Worm (Caenorhabditis elegans) whole organism, L3 larva: ENCODE measurements around the gene F20C5.7.

Experiments
- R02D3.7 ChIP-seq: fragments of 150-350 bp; optimal IDR thresholded peaks from 2 replicates; lab custom pipeline; 2014; ENCODE audit warnings: missing biosample characterization, missing genetic modification characterization
- ZK546.5 ChIP-seq: sonication (generic microtip); optimal IDR thresholded peaks from 2 replicates; lab custom pipeline; 2017; ENCODE audit warnings: missing biosample characterization, missing genetic modification characterization
- aly-2 ChIP-seq: fragments of 150-350 bp; optimal IDR thresholded peaks from 2 replicates; lab custom pipeline; 2014; ENCODE audit warnings: missing biosample characterization, missing genetic modification characterization
- ama-1 ChIP-seq: fragments of 150-350 bp; optimal IDR thresholded peaks from 2 replicates; lab custom pipeline; 2018
- ceh-16 ChIP-seq: sonication (generic microtip); optimal IDR thresholded peaks from 2 replicates; lab custom pipeline; 2017; ENCODE audit warnings: missing biosample characterization, missing genetic modification characterization
- ceh-28 ChIP-seq: fragments of 150-350 bp; optimal IDR thresholded peaks from 2 replicates; lab custom pipeline; 2014; ENCODE audit warnings: missing biosample characterization, missing genetic modification reagents, missing genetic modification characterization
- ceh-82 ChIP-seq: fragments of 150-350 bp; optimal IDR thresholded peaks from 2 replicates; lab custom pipeline; 2014; ENCODE audit warnings: missing biosample characterization, missing genetic modification characterization
- ceh-9 ChIP-seq: sonication (generic microtip); optimal IDR thresholded peaks from 2 replicates; lab custom pipeline; 2018; ENCODE audit warnings: missing biosample characterization, missing genetic modification characterization
- daf-12 ChIP-seq: fragments of 150-350 bp; optimal IDR thresholded peaks from 2 replicates; lab custom pipeline; 2014; ENCODE audit warnings: missing biosample characterization, missing genetic modification reagents, missing genetic modification characterization
- egl-27 ChIP-seq: sonication (generic microtip); optimal IDR thresholded peaks from 4 replicates; lab custom pipeline; 2017; ENCODE audit warnings: missing biosample characterization, missing genetic modification reagents, missing genetic modification characterization
- egl-5 ChIP-seq: fragments of 150-350 bp; optimal IDR thresholded peaks from 2 replicates; lab custom pipeline; 2017; ENCODE audit warnings: missing biosample characterization, missing genetic modification reagents, missing genetic modification characterization, inconsistent platforms
- elt-1 ChIP-seq: fragments of 150-350 bp; optimal IDR thresholded peaks from 2 replicates; lab custom pipeline; 2014; ENCODE audit warnings: missing biosample characterization, missing genetic modification characterization
- elt-2 ChIP-seq: sonication (generic microtip); optimal IDR thresholded peaks from 2 replicates; lab custom pipeline; 2016; ENCODE audit warnings: missing genetic modification reagents, mild to moderate bottlenecking, missing genetic modification characterization, missing compliant biosample characterization
- elt-3 ChIP-seq, 3 experiments: fragments of 150-350 bp in 1 of 3; sonication (generic microtip) in 2 of 3; optimal IDR thresholded peaks; 2 replicates in 2 of 3; 4 replicates in 1 of 3; lab custom pipeline; 2014 to 2017; ENCODE audit warnings: missing biosample characterization in 3 of 3, missing genetic modification characterization in 3 of 3
- eor-1 ChIP-seq, 2 experiments: fragments of 150-350 bp; optimal IDR thresholded peaks; 2 replicates each; lab custom pipeline; 2014 to 2018; ENCODE audit warnings: missing biosample characterization in 2 of 2, missing genetic modification characterization in 2 of 2
- fkh-10 ChIP-seq: sonication (generic microtip); optimal IDR thresholded peaks from 2 replicates; lab custom pipeline; 2017; ENCODE audit warnings: missing biosample characterization, missing genetic modification reagents, missing genetic modification characterization
- fkh-2 ChIP-seq: fragments of 150-350 bp; optimal IDR thresholded peaks from 2 replicates; lab custom pipeline; 2014; ENCODE audit warnings: missing biosample characterization, missing genetic modification reagents, missing genetic modification characterization
- fos-1 ChIP-seq: fragments of 150-350 bp; optimal IDR thresholded peaks from 2 replicates; lab custom pipeline; 2014; ENCODE audit warnings: missing biosample characterization, missing genetic modification characterization
- hmg-11 ChIP-seq: sonication (generic microtip); optimal IDR thresholded peaks from 2 replicates; lab custom pipeline; 2016; ENCODE audit warnings: missing genetic modification characterization, missing compliant biosample characterization
- jun-1 ChIP-seq: fragments of 150-350 bp; optimal IDR thresholded peaks from 2 replicates; lab custom pipeline; 2014; ENCODE audit warnings: missing biosample characterization, missing genetic modification reagents, missing genetic modification characterization
- lin-15B ChIP-seq: fragments of 150-350 bp; optimal IDR thresholded peaks from 2 replicates; lab custom pipeline; 2014; ENCODE audit warnings: missing biosample characterization, missing genetic modification characterization
- lin-39 ChIP-seq: fragments of 150-350 bp; optimal IDR thresholded peaks from 2 replicates; lab custom pipeline; 2018; ENCODE audit warnings: missing biosample characterization, missing genetic modification reagents, missing genetic modification characterization
- lsy-12 ChIP-seq: sonication (generic microtip); optimal IDR thresholded peaks from 2 replicates; lab custom pipeline; 2016; ENCODE audit warnings: mild to moderate bottlenecking, missing genetic modification characterization, missing compliant biosample characterization
- mdl-1 ChIP-seq: fragments of 150-350 bp; optimal IDR thresholded peaks from 2 replicates; lab custom pipeline; 2014; ENCODE audit warnings: missing biosample characterization, missing genetic modification characterization
- mml-1 ChIP-seq: fragments of 150-350 bp; sonication (generic microtip); optimal IDR thresholded peaks from 3 replicates; lab custom pipeline; 2014; ENCODE audit warnings: missing biosample characterization, missing genetic modification characterization
- nfya-1 ChIP-seq: sonication (generic microtip); optimal IDR thresholded peaks from 2 replicates; lab custom pipeline; 2017; ENCODE audit warnings: missing genetic modification characterization, mild to moderate bottlenecking, missing compliant biosample characterization, antibody characterized with exemption, moderate library complexity; ENCODE audit not compliant: insufficient read depth
- nhr-11 ChIP-seq: fragments of 150-350 bp; optimal IDR thresholded peaks from 2 replicates; lab custom pipeline; 2014; ENCODE audit warnings: missing biosample characterization, missing genetic modification characterization
- nhr-12 ChIP-seq: fragments of 150-350 bp; optimal IDR thresholded peaks from 2 replicates; lab custom pipeline; 2014; ENCODE audit warnings: missing biosample characterization, missing genetic modification characterization
- nhr-23 ChIP-seq: fragments of 150-350 bp; optimal IDR thresholded peaks from 2 replicates; lab custom pipeline; 2014; ENCODE audit warnings: missing biosample characterization, missing genetic modification reagents, missing genetic modification characterization
- nhr-237 ChIP-seq: fragments of 150-350 bp; optimal IDR thresholded peaks from 2 replicates; lab custom pipeline; 2014; ENCODE audit warnings: missing biosample characterization, missing genetic modification characterization
- nhr-25 ChIP-seq: sonication (generic microtip); optimal IDR thresholded peaks from 2 replicates; lab custom pipeline; 2017; ENCODE audit warnings: missing biosample characterization, missing genetic modification characterization
- nhr-28 ChIP-seq: fragments of 150-350 bp; optimal IDR thresholded peaks from 2 replicates; lab custom pipeline; 2014; ENCODE audit warnings: missing biosample characterization, missing genetic modification characterization
- nhr-43 ChIP-seq: sonication (generic microtip); optimal IDR thresholded peaks from 2 replicates; lab custom pipeline; 2016; ENCODE audit warnings: mild to moderate bottlenecking, missing genetic modification characterization, missing compliant biosample characterization; ENCODE audit not compliant: poor library complexity, severe bottlenecking
- nhr-67 ChIP-seq: fragments of 150-350 bp; optimal IDR thresholded peaks from 2 replicates; lab custom pipeline; 2014; ENCODE audit warnings: missing biosample characterization, missing genetic modification characterization
- nhr-76 ChIP-seq: fragments of 150-350 bp; sonication (generic microtip); optimal IDR thresholded peaks from 5 replicates; lab custom pipeline; 2014; ENCODE audit warnings: missing biosample characterization, missing genetic modification characterization
- nhr-77 ChIP-seq: fragments of 150-350 bp; optimal IDR thresholded peaks from 2 replicates; lab custom pipeline; 2014; ENCODE audit warnings: missing biosample characterization, missing genetic modification characterization
- pha-4 ChIP-seq: fragments of 150-350 bp; optimal IDR thresholded peaks from 2 replicates; lab custom pipeline; 2014; ENCODE audit warnings: missing biosample characterization, missing genetic modification reagents, missing genetic modification characterization
- pqm-1 ChIP-seq: fragments of 150-350 bp; optimal IDR thresholded peaks from 2 replicates; lab custom pipeline; 2017; ENCODE audit warnings: missing biosample characterization, missing genetic modification characterization, inconsistent platforms
- sea-2 ChIP-seq: fragments of 150-350 bp; sonication (generic microtip); optimal IDR thresholded peaks from 4 replicates; lab custom pipeline; 2014; ENCODE audit warnings: missing biosample characterization, missing genetic modification reagents, missing genetic modification characterization
- skn-1 ChIP-seq: fragments of 150-350 bp; optimal IDR thresholded peaks from 2 replicates; lab custom pipeline; 2014; ENCODE audit warnings: missing biosample characterization, missing genetic modification characterization
- snpc-4 ChIP-seq: fragments of 150-350 bp; optimal IDR thresholded peaks from 2 replicates; lab custom pipeline; 2014; ENCODE audit warnings: missing biosample characterization, missing genetic modification characterization
- tbx-2 ChIP-seq: sonication (generic microtip); optimal IDR thresholded peaks from 2 replicates; lab custom pipeline; 2016; ENCODE audit warnings: mild to moderate bottlenecking, missing genetic modification characterization, missing compliant biosample characterization
- unc-39 ChIP-seq: sonication (generic microtip); optimal IDR thresholded peaks from 4 replicates; lab custom pipeline; 2017; ENCODE audit warnings: missing biosample characterization, missing genetic modification characterization
- unc-62 ChIP-seq: fragments of 150-350 bp; sonication (generic microtip); optimal IDR thresholded peaks from 4 replicates; lab custom pipeline; 2014; ENCODE audit warnings: missing biosample characterization, missing genetic modification reagents, missing genetic modification characterization
- zag-1 ChIP-seq: fragments of 150-350 bp; optimal IDR thresholded peaks from 2 replicates; lab custom pipeline; 2014; ENCODE audit warnings: missing biosample characterization, missing genetic modification characterization
- ztf-11 ChIP-seq: fragments of 150-350 bp; optimal IDR thresholded peaks from 2 replicates; lab custom pipeline; 2014; ENCODE audit warnings: missing biosample characterization, missing genetic modification characterization
- ztf-4 ChIP-seq: fragments of 150-350 bp; optimal IDR thresholded peaks from 2 replicates; lab custom pipeline; 2014; ENCODE audit warnings: missing biosample characterization, missing genetic modification characterization

The F20C5.7 gene

ce11 chrIV:8745591-8746302, at the start of gene F20C5.7, which contains the start of gene parg-1:
Gene F20C5.7 (minus strand): TSS chrIV:8745691.
Gene parg-1 (plus strand): TSS chrIV:8746252.
- no peak for TF ChIP-seq egl-27 (tag; lab: Kevin White, UChicago)
- TF ChIP-seq pha-4 (tag; lab: Kevin White, UChicago) = no peak
- TF ChIP-seq zag-1 (tag; lab: Kevin White, UChicago) = no peak
- TF ChIP-seq fos-1 (tag; lab: Kevin White, UChicago) = no peak
- TF ChIP-seq nhr-67 (tag; lab: Kevin White, UChicago) = no peak
- TF ChIP-seq ceh-28 (tag; lab: Kevin White, UChicago) = no peak
- no peak for TF ChIP-seq aly-2 (tag; lab: Kevin White, UChicago)
- TF ChIP-seq sea-2 = no peak
- no peak for TF ChIP-seq eor-1 (tag; optimal IDR thresholded peaks at IDR 0.05; lab: Kevin White, UChicago)
- no peak for TF ChIP-seq nhr-43 (tag; lab: Kevin White, UChicago)
- no peak for TF ChIP-seq elt-3 (tag; optimal IDR thresholded peaks at IDR 0.05; lab: Kevin White, UChicago)

- TF ChIP-seq nhr-77 (no peak), nhr-25 (peak; percentile 88), ama-1 (lab: Kevin White, UChicago) (no peak), mml-1 (tag; lab: Kevin White, UChicago) (no peak), ceh-82 (tag; lab: Kevin White, UChicago) (peak; percentile 49), ceh-28 (tag; lab: Kevin White, UChicago) (peak; percentile 57), nhr-67 (tag; lab: Kevin White, UChicago) (no peak), lin-15B (tag; lab: Kevin White, UChicago) (peak; percentile 17), egl-5 (tag; lab: Kevin White, UChicago) (no peak), ceh-16 (no peak), lin-39 (peak; percentile 79), elt-2 (peak; percentile 97), tbx-2 (tag; lab: Kevin White, UChicago) (peak; percentile 71), ztf-4 (tag; lab: Kevin White, UChicago) (peak; percentile 67), nhr-237 (tag; lab: Kevin White, UChicago) (no peak), zag-1 (tag; lab: Kevin White, UChicago) (peak; percentile 29), fkh-10 (GFP tag; lab: Kevin White, UChicago) (peak; percentile 90), unc-62 (peak; percentile 80), sea-2 (no peak), daf-12 (tag; lab: Kevin White, UChicago) (peak; percentile 7), ZK546.5 (tag; lab: Kevin White, UChicago) (no peak), egl-27 (tag; lab: Kevin White, UChicago) (peak; percentile 53), lsy-12 (tag; lab: Kevin White, UChicago) (peak; percentile 82), nhr-23 (tag; lab: Kevin White, UChicago) (peak; percentile 83), jun-1 (tag; lab: Kevin White, UChicago) (peak; percentile 77), nhr-12 (tag; lab: Kevin White, UChicago) (no peak), hmg-11 (peak; percentile 80), nhr-11 (no peak), nhr-76 (tag; lab: Kevin White, UChicago) (no peak), unc-39 (no peak), mdl-1 (tag; lab: Kevin White, UChicago) (peak; percentile 75), fkh-2 (tag; lab: Kevin White, UChicago) (no peak), elt-3 (tag; optimal IDR thresholded peaks at IDR 0.05; lab: Kevin White, UChicago) (peak in 1 of 3 experiments; percentile 11), elt-1 (tag; lab: Kevin White, UChicago) (peak; percentile 65), ceh-9 (no peak), ztf-11 (no peak), fos-1 (tag; lab: Kevin White, UChicago) (no peak), aly-2 (tag; lab: Kevin White, UChicago) (no peak), nhr-43 (tag; lab: Kevin White, UChicago) (peak; percentile 62), skn-1 (tag; lab: Kevin White, UChicago) (peak; percentile 12), eor-1 (tag; optimal IDR thresholded peaks at IDR 0.05; lab: Kevin White, UChicago) (no peak), pha-4 (tag; lab: Kevin White, UChicago) (peak; percentile 68), pqm-1 (tag; lab: Kevin White, UChicago) (peak; percentile 56), snpc-4 (peak; percentile 83), R02D3.7 (tag; lab: Kevin White, UChicago) (peak; percentile 46), nhr-28 (tag; lab: Kevin White, UChicago) (no peak), nfya-1 (tag; lab: Kevin White, UChicago) (peak; percentile 81)
Observed at ce11 chrIV:8794895-8795665, 49.6 kb upstream of the F20C5.7 start.
